Fruit fly (Drosophila melanogaster): ENCODE measurements around the gene CG15172.

CG15172 gene

dm6 chr2L:19024744-19025059 lies 2.5 kb downstream of the CG15172 start:
- TF ChIP-seq cic (GFP tag; optimal IDR thresholded peaks at IDR 0.05): no peak
- TF ChIP-seq CG7101 (tag; optimal IDR thresholded peaks at IDR 0.05): no peak
- no peak for TF ChIP-seq CG11617 (GFP tag; optimal IDR thresholded peaks at IDR 0.05)
- TF ChIP-seq CG14711 (tag; optimal IDR thresholded peaks at IDR 0.05): no peak
- TF ChIP-seq CG5204 (GFP tag; optimal IDR thresholded peaks at IDR 0.05): no peak
- no peak for TF ChIP-seq toe (GFP tag; optimal IDR thresholded peaks at IDR 0.05)
- no peak for TF ChIP-seq pad (GFP tag; optimal IDR thresholded peaks at IDR 0.05)
- TF ChIP-seq Mnt (GFP tag; optimal IDR thresholded peaks at IDR 0.05): no peak
- no peak for TF ChIP-seq kay (GFP tag; ENCODE audit: borderline replicate concordance)
- TF ChIP-seq Crg-1 (GFP tag; optimal IDR thresholded peaks at IDR 0.05): no peak
- no peak for TF ChIP-seq Clk (GFP tag; optimal IDR thresholded peaks at IDR 0.05)
- TF ChIP-seq CG7045 (GFP tag; optimal IDR thresholded peaks at IDR 0.05): no peak
- no peak for TF ChIP-seq bab1 (GFP tag; optimal IDR thresholded peaks at IDR 0.05)
- TF ChIP-seq CG12768 (GFP tag; optimal IDR thresholded peaks at IDR 0.05): no peak
- TF ChIP-seq CG33017 (tag; optimal IDR thresholded peaks at IDR 0.05): no peak

- TF ChIP-seq toe (GFP tag; optimal IDR thresholded peaks at IDR 0.05) (peak; percentile 10), CG12768 (GFP tag; optimal IDR thresholded peaks at IDR 0.05) (no peak), CG7101 (tag; optimal IDR thresholded peaks at IDR 0.05) (peak; percentile 21), kay (GFP tag; ENCODE audit: borderline replicate concordance) (no peak), cnc (optimal IDR thresholded peaks at IDR 0.05) (no peak), CG33017 (tag; optimal IDR thresholded peaks at IDR 0.05) (peak; percentile 32), CG7045 (GFP tag; optimal IDR thresholded peaks at IDR 0.05) (peak; percentile 11)
These were observed 4.4 kb downstream of the CG15172 start for dm6 chr2L:19026491-19027197.

DNA sequence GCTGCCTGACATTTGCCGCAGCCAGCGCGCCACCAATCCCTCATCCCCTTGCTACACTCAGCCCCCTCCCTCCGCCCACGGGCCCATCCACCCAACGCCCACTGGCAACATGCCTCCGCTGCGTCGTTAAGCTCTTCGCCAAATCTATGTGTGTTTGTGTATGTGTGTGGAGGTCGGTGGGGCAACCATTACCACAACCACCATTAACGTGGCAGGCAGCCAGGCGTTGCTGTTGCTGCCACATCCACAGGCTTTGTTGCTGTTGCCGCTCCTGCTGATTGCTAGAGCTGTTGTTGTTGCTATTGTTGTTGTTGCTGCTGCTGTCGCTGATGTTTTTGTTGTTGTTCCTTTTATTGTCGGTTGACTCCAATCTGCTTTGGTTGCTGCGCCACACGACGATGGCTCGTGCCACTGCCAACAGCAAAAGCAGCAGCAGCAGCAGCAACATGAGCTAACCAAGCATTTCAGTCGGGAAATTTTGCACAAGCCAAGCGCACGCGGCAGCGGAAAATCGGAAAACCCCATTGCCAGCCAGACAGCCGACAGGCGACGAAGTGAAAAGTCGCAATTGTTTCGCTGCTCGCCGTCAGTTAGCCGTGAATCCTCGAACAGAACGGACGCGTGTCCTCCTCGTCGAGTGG lies 5.1 kb downstream of the CG15172 start, which contains the start of gene Sidpn:
TSS of gene Sidpn (plus strand) at position 465 of the 641 bp plus-strand sequence.
- TF ChIP-seq Hr96 (GFP tag; optimal IDR thresholded peaks at IDR 0.05) (no peak), cic (GFP tag; optimal IDR thresholded peaks at IDR 0.05) (peak; percentile 9)

dm6 chr2L:19033288-19033687 lies 11.1 kb downstream of the CG15172 start, which contains the start of gene hook:
TSS of gene hook (minus strand) at chr2L:19033498.
- TF ChIP-seq Hr96 (GFP tag; optimal IDR thresholded peaks at IDR 0.05) (no peak), CG7101 (tag; optimal IDR thresholded peaks at IDR 0.05) (no peak), CG1620 (GFP tag; optimal IDR thresholded peaks at IDR 0.05) (no peak), pad (GFP tag; optimal IDR thresholded peaks at IDR 0.05) (no peak), ovo (GFP tag; optimal IDR thresholded peaks at IDR 0.05) (no peak), cnc (optimal IDR thresholded peaks at IDR 0.05) (no peak), CG7045 (GFP tag; optimal IDR thresholded peaks at IDR 0.05) (no peak), bab1 (GFP tag; optimal IDR thresholded peaks at IDR 0.05) (peak; percentile 19), CG14711 (tag; optimal IDR thresholded peaks at IDR 0.05) (no peak), Clk (GFP tag; optimal IDR thresholded peaks at IDR 0.05) (no peak), CG5204 (GFP tag; optimal IDR thresholded peaks at IDR 0.05) (no peak), cic (GFP tag; optimal IDR thresholded peaks at IDR 0.05) (no peak), Mnt (GFP tag; optimal IDR thresholded peaks at IDR 0.05) (peak; percentile 25), CG11617 (GFP tag; optimal IDR thresholded peaks at IDR 0.05) (no peak), tj (GFP tag; optimal IDR thresholded peaks at IDR 0.05) (no peak), kay (GFP tag; ENCODE audit: borderline replicate concordance) (no peak)

DNA sequence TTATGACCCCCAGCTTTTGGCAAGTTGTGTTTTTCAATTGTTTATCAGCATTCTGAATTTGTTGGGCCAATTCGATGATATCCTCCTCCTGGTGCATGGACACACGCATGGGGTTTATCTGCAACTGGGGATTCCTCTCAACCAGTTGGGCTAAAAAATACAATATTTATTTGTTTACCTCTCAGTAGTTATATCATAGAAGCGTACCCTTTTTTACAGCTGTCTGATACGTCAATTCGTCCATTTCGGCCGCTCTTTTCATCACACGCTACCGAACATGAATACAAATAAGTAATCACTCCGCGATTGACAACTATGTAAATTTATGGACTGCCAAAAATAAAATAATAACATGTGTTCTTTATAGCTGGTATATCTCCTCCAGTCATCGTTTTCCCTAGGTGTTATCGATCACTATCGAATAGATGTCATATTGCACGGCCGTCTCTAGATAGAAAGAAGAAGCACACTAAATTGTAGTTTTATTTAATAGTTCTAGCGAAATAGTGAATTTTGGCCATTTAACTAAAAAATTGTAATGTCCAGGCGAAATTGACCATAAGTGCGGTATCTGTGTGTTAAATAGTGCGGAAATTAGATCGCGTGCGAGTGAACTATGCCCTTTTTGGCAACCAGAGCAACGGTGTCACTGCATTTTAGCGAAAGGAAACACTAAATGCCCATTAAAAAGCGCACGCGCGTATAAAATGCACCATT lies 12.2 kb downstream of the CG15172 start, which contains the start of the genes mib2 and CG31800:
TSS of gene mib2 (plus strand) at position 232 of the 717 bp plus-strand sequence.
TSS of gene CG31800 (minus strand) at position 364 of the 717 bp plus-strand sequence.
- TF ChIP-seq Crg-1 (GFP tag; optimal IDR thresholded peaks at IDR 0.05) (no peak), CG5204 (GFP tag; optimal IDR thresholded peaks at IDR 0.05) (no peak), toe (GFP tag; optimal IDR thresholded peaks at IDR 0.05) (peak; percentile 7), CG12768 (GFP tag; optimal IDR thresholded peaks at IDR 0.05) (no peak), cnc (optimal IDR thresholded peaks at IDR 0.05) (no peak), CG11617 (GFP tag; optimal IDR thresholded peaks at IDR 0.05) (peak; percentile 8), CG14711 (tag; optimal IDR thresholded peaks at IDR 0.05) (no peak), pad (GFP tag; optimal IDR thresholded peaks at IDR 0.05) (no peak), kay (GFP tag; ENCODE audit: borderline replicate concordance) (no peak), bab1 (GFP tag; optimal IDR thresholded peaks at IDR 0.05) (peak; percentile 13), Mnt (GFP tag; optimal IDR thresholded peaks at IDR 0.05) (peak; percentile 35), CG33017 (tag; optimal IDR thresholded peaks at IDR 0.05) (no peak), CG1620 (GFP tag; optimal IDR thresholded peaks at IDR 0.05) (no peak), Hr96 (GFP tag; optimal IDR thresholded peaks at IDR 0.05) (no peak), tj (GFP tag; optimal IDR thresholded peaks at IDR 0.05) (no peak), CG7045 (GFP tag; optimal IDR thresholded peaks at IDR 0.05) (no peak), ovo (GFP tag; optimal IDR thresholded peaks at IDR 0.05) (no peak), Clk (GFP tag; optimal IDR thresholded peaks at IDR 0.05) (no peak), cic (GFP tag; optimal IDR thresholded peaks at IDR 0.05) (no peak), CG7101 (tag; optimal IDR thresholded peaks at IDR 0.05) (peak; percentile 4)

DNA sequence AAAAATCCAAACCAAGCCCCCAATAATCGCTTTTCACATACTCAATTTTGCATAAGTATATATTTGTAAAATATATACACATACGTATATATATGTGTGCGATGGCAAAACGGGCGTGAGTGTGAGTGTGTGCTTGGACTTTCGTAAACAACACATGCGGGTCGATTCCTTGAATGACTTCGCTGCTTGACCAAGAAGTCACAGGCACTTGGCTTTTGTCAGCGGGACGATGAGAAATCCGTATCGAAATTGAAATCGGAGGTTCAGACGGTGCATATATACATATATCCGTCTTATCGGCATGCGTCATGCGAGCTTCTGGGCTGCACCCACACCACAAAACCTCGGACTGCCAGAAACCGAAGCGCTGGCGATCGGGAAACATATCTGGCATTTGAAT lies 12.8 kb downstream of the CG15172 start:
- TF ChIP-seq kay (GFP tag; ENCODE audit: borderline replicate concordance): no peak
- peak; percentile 34 for TF ChIP-seq tj (GFP tag; optimal IDR thresholded peaks at IDR 0.05)
- TF ChIP-seq bab1 (GFP tag; optimal IDR thresholded peaks at IDR 0.05): no peak

Data from whole organism, adult.